4 fruit fly cellular contexts compared by ENCODE assay signal in the genomic region with DNA sequence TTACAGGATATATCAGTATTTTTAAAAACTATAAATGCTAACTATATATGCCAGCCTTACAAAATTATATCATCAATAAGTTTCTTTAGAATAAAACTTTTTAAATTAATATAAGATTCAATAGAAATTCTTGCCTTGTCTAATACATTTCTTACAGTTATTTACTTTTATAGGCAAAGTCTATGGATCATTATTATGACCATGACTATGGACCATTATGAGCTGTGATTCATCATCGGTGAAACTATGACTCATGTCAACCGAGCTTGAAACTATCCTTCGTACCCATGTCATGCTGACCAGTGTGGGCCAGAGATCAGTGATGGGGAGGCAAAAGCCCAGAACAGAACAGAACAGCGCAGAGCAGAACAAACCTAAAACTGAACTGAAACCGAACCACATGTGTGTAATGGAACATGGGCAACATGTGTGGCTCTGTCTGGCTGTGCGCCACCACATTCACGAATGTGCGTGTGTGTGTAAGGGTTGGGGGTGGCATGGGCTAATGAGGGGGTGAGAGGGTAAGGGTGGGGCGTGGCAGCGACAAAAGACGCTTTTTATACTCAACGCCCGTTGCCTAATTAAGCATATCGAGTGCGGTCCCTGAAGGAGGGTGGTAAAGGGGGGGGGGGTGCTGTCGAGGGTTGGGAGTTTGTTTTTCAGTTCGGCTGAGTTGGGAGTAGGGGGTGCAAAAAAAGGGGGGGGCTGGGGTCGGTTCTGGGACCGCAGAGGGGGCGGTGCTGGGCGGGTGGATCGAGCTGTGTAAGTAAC.
TF ChIP-seq lines count a peak whose summit lies in the region.

No protein-coding gene starts in this region.

- TF ChIP-seq CTCF in whole organism, embryonic (GFP tag; optimal IDR thresholded peaks at IDR 0.05; lab: Kevin White, UChicago): no peak

TF ChIP-seq in whole organism, embryonic, 481 proteins besides CTCF, POLR2A, EP300 and RAD21 (continues in another document):
- TF ChIP-seq pum (GFP tag; optimal IDR thresholded peaks at IDR 0.05; lab: Kevin White, UChicago): no peak
- TF ChIP-seq Sox100B (GFP tag; optimal IDR thresholded peaks at IDR 0.05; lab: Kevin White, UChicago): peak; percentile 53
- no peak for TF ChIP-seq wor (GFP tag; IDR thresholded peaks at IDR 0.05; lab: Robert Waterston, UW)
- 0 out of 2 replicates have a peak, but pooled peaks have one; percentile 12 for TF ChIP-seq ttk (GFP tag; IDR thresholded peaks at IDR 0.05; lab: Robert Waterston, UW)
- TF ChIP-seq CG10979 (tag; optimal IDR thresholded peaks at IDR 0.05; lab: Kevin White, UChicago): peak; percentile 10
- no peak for TF ChIP-seq bcd (GFP tag; optimal IDR thresholded peaks at IDR 0.05; lab: Kevin White, UChicago)
- peak; percentile 9 for TF ChIP-seq Oli (tag; optimal IDR thresholded peaks at IDR 0.05; lab: Kevin White, UChicago)
- TF ChIP-seq CG15696 (tag; optimal IDR thresholded peaks at IDR 0.05; lab: Kevin White, UChicago): no peak
- no peak for TF ChIP-seq CG10462 (GFP tag; optimal IDR thresholded peaks at IDR 0.05; lab: Kevin White, UChicago)
- TF ChIP-seq maf-S (GFP tag; optimal IDR thresholded peaks at IDR 0.05; lab: Kevin White, UChicago): no peak
- TF ChIP-seq CG18764 (GFP tag; optimal IDR thresholded peaks at IDR 0.05; lab: Kevin White, UChicago): no peak
- TF ChIP-seq stwl (tag; optimal IDR thresholded peaks at IDR 0.05; lab: Kevin White, UChicago): no peak
- TF ChIP-seq Med (GFP tag; lab: Kevin White, UChicago): peak; percentile 50
- no peak for TF ChIP-seq CG6813 (GFP tag; optimal IDR thresholded peaks at IDR 0.05; lab: Kevin White, UChicago)
- TF ChIP-seq lbe (GFP tag; optimal IDR thresholded peaks at IDR 0.05; lab: Kevin White, UChicago): no peak
- TF ChIP-seq ranshi (GFP tag; IDR thresholded peaks at IDR 0.05; lab: Robert Waterston, UW): 0 out of 2 replicates have a peak, but pooled peaks have one; percentile 13
- no peak for TF ChIP-seq HLHmδ (GFP tag; optimal IDR thresholded peaks at IDR 0.05; lab: Kevin White, UChicago)
- no peak for TF ChIP-seq klu (GFP tag; IDR thresholded peaks at IDR 0.05; lab: Robert Waterston, UW)
- no peak for TF ChIP-seq CG3065 (GFP tag; optimal IDR thresholded peaks at IDR 0.05; lab: Kevin White, UChicago)
- TF ChIP-seq bsh (GFP tag; optimal IDR thresholded peaks at IDR 0.05; lab: Kevin White, UChicago): peak in 1 of 2 experiments; percentile 24
- no peak for TF ChIP-seq BtbVII (GFP tag; optimal IDR thresholded peaks at IDR 0.05; lab: Kevin White, UChicago)

TF ChIP-seq in whole organism, prepupa, 60 proteins besides CTCF, POLR2A, EP300 and RAD21 (continues in another document):
- no peak for TF ChIP-seq CG6792 (GFP tag; optimal IDR thresholded peaks at IDR 0.05; lab: Kevin White, UChicago)
- peak; percentile 71 for TF ChIP-seq Eip78C (GFP tag; lab: Kevin White, UChicago)
- TF ChIP-seq Ets96B (tag; optimal IDR thresholded peaks at IDR 0.05; lab: Kevin White, UChicago): peak; percentile 14
- TF ChIP-seq net (GFP tag; optimal IDR thresholded peaks at IDR 0.05; lab: Kevin White, UChicago): no peak
- TF ChIP-seq CG6276 (GFP tag; optimal IDR thresholded peaks at IDR 0.05; lab: Kevin White, UChicago): peak; percentile 2
- TF ChIP-seq Ets21C (GFP tag; optimal IDR thresholded peaks at IDR 0.05; lab: Kevin White, UChicago): no peak
- TF ChIP-seq lz (GFP tag; optimal IDR thresholded peaks at IDR 0.05; lab: Kevin White, UChicago): no peak
- TF ChIP-seq CG6854 (GFP tag; optimal IDR thresholded peaks at IDR 0.05; lab: Kevin White, UChicago): no peak
- TF ChIP-seq CG9139 (GFP tag; optimal IDR thresholded peaks at IDR 0.05; lab: Kevin White, UChicago): no peak
- no peak for TF ChIP-seq cyc (GFP tag; optimal IDR thresholded peaks at IDR 0.05; lab: Kevin White, UChicago)
- TF ChIP-seq svp (GFP tag; lab: Kevin White, UChicago): peak; percentile 86
- peak; percentile 51 for TF ChIP-seq CG6808 (GFP tag; optimal IDR thresholded peaks at IDR 0.05; lab: Kevin White, UChicago)
- no peak for TF ChIP-seq Sox14 (GFP tag; optimal IDR thresholded peaks at IDR 0.05; lab: Kevin White, UChicago)
- peak; percentile 4 to 11 for TF ChIP-seq ss (GFP tag; optimal IDR thresholded peaks at IDR 0.05; lab: Kevin White, UChicago)
- no peak for TF ChIP-seq CG8632 (GFP tag; optimal IDR thresholded peaks at IDR 0.05; lab: Kevin White, UChicago)
- TF ChIP-seq CG31627 (GFP tag; optimal IDR thresholded peaks at IDR 0.05; lab: Kevin White, UChicago): no peak
- no peak for TF ChIP-seq Hr4 (GFP tag; optimal IDR thresholded peaks at IDR 0.05; lab: Kevin White, UChicago)
- no peak for TF ChIP-seq CG8319 (GFP tag; optimal IDR thresholded peaks at IDR 0.05; lab: Kevin White, UChicago)
- no peak for TF ChIP-seq fd85E (GFP tag; optimal IDR thresholded peaks at IDR 0.05; lab: Kevin White, UChicago)
- TF ChIP-seq fd59A (GFP tag; optimal IDR thresholded peaks at IDR 0.05; lab: Kevin White, UChicago): no peak
- no peak for TF ChIP-seq Smox (GFP tag; optimal IDR thresholded peaks at IDR 0.05; lab: Kevin White, UChicago)
- TF ChIP-seq pdm3 (GFP tag; optimal IDR thresholded peaks at IDR 0.05; lab: Kevin White, UChicago): no peak
- no peak for TF ChIP-seq Sox15 (GFP tag; optimal IDR thresholded peaks at IDR 0.05; lab: Kevin White, UChicago)

TF ChIP-seq in whole organism, pupa, 21 proteins besides CTCF, POLR2A, EP300 and RAD21:
- TF ChIP-seq CG14655 (GFP tag; optimal IDR thresholded peaks at IDR 0.05; lab: Kevin White, UChicago): peak; percentile 50
- no peak for TF ChIP-seq CG8301 (tag; optimal IDR thresholded peaks at IDR 0.05; lab: Kevin White, UChicago)
- no peak for TF ChIP-seq CG34367 (tag; optimal IDR thresholded peaks at IDR 0.05; lab: Kevin White, UChicago)
- TF ChIP-seq CG17806 (tag; optimal IDR thresholded peaks at IDR 0.05; lab: Kevin White, UChicago): no peak
- no peak for TF ChIP-seq rn (GFP tag; IDR thresholded peaks at IDR 0.05; lab: Robert Waterston, UW)
- TF ChIP-seq CG15710 (tag; optimal IDR thresholded peaks at IDR 0.05; lab: Kevin White, UChicago): peak; percentile 20
- no peak for TF ChIP-seq CG32121 (GFP tag; IDR thresholded peaks at IDR 0.05; lab: Robert Waterston, UW)
- no peak for TF ChIP-seq Pif1A (GFP tag; optimal IDR thresholded peaks at IDR 0.05; lab: Kevin White, UChicago)
- no peak for TF ChIP-seq Snoo (tag; optimal IDR thresholded peaks at IDR 0.05; lab: Kevin White, UChicago)
- no peak for TF ChIP-seq CG13204 (GFP tag; optimal IDR thresholded peaks at IDR 0.05; lab: Kevin White, UChicago)
- no peak for TF ChIP-seq CG12605 (GFP tag; IDR thresholded peaks at IDR 0.05; lab: Robert Waterston, UW)
- TF ChIP-seq gl (tag; optimal IDR thresholded peaks at IDR 0.05; lab: Kevin White, UChicago): no peak
- TF ChIP-seq D1 (tag; optimal IDR thresholded peaks at IDR 0.05; lab: Kevin White, UChicago): no peak
- TF ChIP-seq fd96Ca (GFP tag; IDR thresholded peaks at IDR 0.05; lab: Robert Waterston, UW): no peak
- TF ChIP-seq CG10348 (GFP tag; IDR thresholded peaks at IDR 0.05; lab: Robert Waterston, UW): no peak
- peak; percentile 19 for TF ChIP-seq CG9948 (tag; optimal IDR thresholded peaks at IDR 0.05; lab: Kevin White, UChicago)
- TF ChIP-seq Pif1B (GFP tag; optimal IDR thresholded peaks at IDR 0.05; lab: Kevin White, UChicago): no peak
- no peak for TF ChIP-seq CG4496 (GFP tag; IDR thresholded peaks at IDR 0.05; lab: Robert Waterston, UW)
- peak; percentile 60 for TF ChIP-seq CG8159 (tag; optimal IDR thresholded peaks at IDR 0.05; lab: Kevin White, UChicago)
- TF ChIP-seq EcR (GFP tag; optimal IDR thresholded peaks at IDR 0.05; lab: Kevin White, UChicago): no peak
- TF ChIP-seq Ets98B (GFP tag; IDR thresholded peaks at IDR 0.05; lab: Robert Waterston, UW): no peak

TF ChIP-seq in whole organism, wandering third instar larva, 38 proteins besides CTCF, POLR2A, EP300 and RAD21:
- TF ChIP-seq Dfd (GFP tag; optimal IDR thresholded peaks at IDR 0.05; lab: Kevin White, UChicago): peak; percentile 81
- TF ChIP-seq Myc (optimal IDR thresholded peaks at IDR 0.05; lab: Kevin White, UChicago): no peak
